Worm (Caenorhabditis elegans) whole organism, L1 larva: ENCODE measurements around the gene F46F5.10.

Experiments
- fkh-10 ChIP-seq: sonication (generic microtip); optimal IDR thresholded peaks from 2 replicates; lab custom pipeline; 2017; ENCODE audit warnings: missing biosample characterization, missing genetic modification reagents, missing genetic modification characterization
- lin-13 ChIP-seq: fragments of 150-350 bp; optimal IDR thresholded peaks from 2 replicates; lab custom pipeline; 2014; ENCODE audit warnings: missing biosample characterization, missing genetic modification reagents, missing genetic modification characterization
- nhr-12 ChIP-seq: sonication (generic microtip); optimal IDR thresholded peaks from 2 replicates; lab custom pipeline; 2017; ENCODE audit warnings: missing biosample characterization, missing genetic modification characterization
- xbp-1 ChIP-seq: sonication (generic microtip); optimal IDR thresholded peaks from 2 replicates; lab custom pipeline; 2016; ENCODE audit warnings: missing genetic modification characterization, missing compliant biosample characterization

DNA sequence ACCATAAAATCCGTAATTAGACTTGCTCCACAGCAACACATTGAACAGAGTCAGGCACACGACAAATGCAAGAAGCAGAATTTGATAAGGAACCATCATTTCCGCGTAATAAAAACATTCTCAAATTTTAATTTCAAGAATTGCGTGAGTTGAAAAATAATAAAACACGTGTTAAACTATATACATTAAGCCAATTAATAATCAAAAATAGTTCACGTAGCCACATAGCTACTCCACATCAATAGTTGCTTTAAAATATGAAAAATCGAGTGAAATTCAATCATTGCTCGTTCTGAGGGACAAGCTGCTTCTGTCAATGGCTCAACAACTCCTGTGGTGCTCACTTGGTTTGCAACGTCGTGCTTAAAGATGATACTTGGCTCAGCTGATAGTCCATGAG lies 40.7 kb upstream of the F46F5.10 start, which contains the start of gene Y39F10A.3:
- TF ChIP-seq lin-13 (GFP tag; lab: Kevin White, UChicago) (no peak), xbp-1 (no peak), fkh-10 (GFP tag; lab: Kevin White, UChicago) (no peak), nhr-12 (tag; lab: Kevin White, UChicago) (no peak)
